Fruit fly (Drosophila melanogaster): Measurements from ENCODE around the gene Sarm.

The Sarm gene

dm6 chr3L:8137448-8137906 lies 73.8 kb downstream of the Sarm start, which contains the start of the genes Setx and mus301 (continued):
- TF ChIP-seq Stat92E (GFP tag; optimal IDR thresholded peaks at IDR 0.05) = peak in 1 of 3 experiments; percentile 19
- TF ChIP-seq CG15514 (GFP tag; optimal IDR thresholded peaks at IDR 0.05) = peak; percentile 86
- TF ChIP-seq CG8944 (GFP tag; optimal IDR thresholded peaks at IDR 0.05) = peak; percentile 82
- TF ChIP-seq CoRest (tag; optimal IDR thresholded peaks at IDR 0.05) = peak; percentile 89
- TF ChIP-seq H15 (GFP tag; IDR thresholded peaks at IDR 0.05) = peak; percentile 65; the same call in 1 of the 3 replicates
- no peak for TF ChIP-seq zen2 (GFP tag; IDR thresholded peaks at IDR 0.05; ENCODE audit: partially characterized antibody)
- TF ChIP-seq Hr39 (optimal IDR thresholded peaks at IDR 0.05) = no peak
- TF ChIP-seq HmgZ (tag; optimal IDR thresholded peaks at IDR 0.05) = peak; percentile 88
- peak; percentile 79 for TF ChIP-seq Ptx1 (GFP tag; IDR thresholded peaks at IDR 0.05)
- TF ChIP-seq Xbp1 (GFP tag; optimal IDR thresholded peaks at IDR 0.05) = peak; percentile 90
- peak; percentile 17; the same call in 1 of the 2 replicates for TF ChIP-seq unc-4 (GFP tag; IDR thresholded peaks at IDR 0.05; ENCODE audit: partially characterized antibody)
- peak; percentile 81 for TF ChIP-seq Mad (GFP tag; optimal IDR thresholded peaks at IDR 0.05)
- TF ChIP-seq tna (GFP tag; IDR thresholded peaks at IDR 0.05; ENCODE audit: partially characterized antibody) = no peak
- peak; percentile 54 for TF ChIP-seq slp2 (GFP tag; optimal IDR thresholded peaks at IDR 0.05)
- peak; percentile 59 for TF ChIP-seq Neu2 (GFP tag; optimal IDR thresholded peaks at IDR 0.05; ENCODE audit: borderline replicate concordance)
- TF ChIP-seq ewg (GFP tag; optimal IDR thresholded peaks at IDR 0.05) = peak; percentile 66
- TF ChIP-seq Trl (optimal IDR thresholded peaks at IDR 0.05) = no peak
- peak; percentile 89 for TF ChIP-seq Trl (GFP tag; optimal IDR thresholded peaks at IDR 0.05)
- no peak for TF ChIP-seq pan (optimal IDR thresholded peaks at IDR 0.05)
- peak in 1 of 2 experiments; percentile 61 for TF ChIP-seq pan (GFP tag; optimal IDR thresholded peaks at IDR 0.05 in 1 of 2, IDR thresholded peaks at IDR 0.05 in 1 of 2)
- no peak for TF ChIP-seq Lim3 (GFP tag; IDR thresholded peaks at IDR 0.05)
- no peak for TF ChIP-seq ash1 (GFP tag; optimal IDR thresholded peaks at IDR 0.05)
- TF ChIP-seq Jarid2 (GFP tag; optimal IDR thresholded peaks at IDR 0.05) = no peak
- TF ChIP-seq Mrtf (GFP tag; IDR thresholded peaks at IDR 0.05) = peak; percentile 43; the same call in 1 of the 3 replicates
- TF ChIP-seq CG17186 (GFP tag; optimal IDR thresholded peaks at IDR 0.05) = peak; percentile 77
- peak; percentile 64 for TF ChIP-seq CG11723 (GFP tag; optimal IDR thresholded peaks at IDR 0.05)
- TF ChIP-seq CG15073 (GFP tag; optimal IDR thresholded peaks at IDR 0.05) = peak; percentile 20
- peak; percentile 66 for TF ChIP-seq CG17385 (GFP tag; optimal IDR thresholded peaks at IDR 0.05)
- peak; percentile 55 for TF ChIP-seq CG31388 (GFP tag; optimal IDR thresholded peaks at IDR 0.05)
- no peak for TF ChIP-seq CG17568 (GFP tag; optimal IDR thresholded peaks at IDR 0.05)
- TF ChIP-seq Antp (GFP tag; optimal IDR thresholded peaks at IDR 0.05) = peak; percentile 77
- TF ChIP-seq CG6654 (GFP tag; optimal IDR thresholded peaks at IDR 0.05) = no peak
- TF ChIP-seq GATAe (GFP tag; conservative IDR thresholded peaks at IDR 0.05) = no peak
- peak; percentile 20; the same call in 1 of the 2 replicates for TF ChIP-seq ap (GFP tag; IDR thresholded peaks at IDR 0.05)
- TF ChIP-seq bsh (GFP tag; optimal IDR thresholded peaks at IDR 0.05) = peak in 1 of 2 experiments; percentile 71
- peak; percentile 80 for TF ChIP-seq NfI (GFP tag; optimal IDR thresholded peaks at IDR 0.05)
- no peak for TF ChIP-seq CG2678 (tag; optimal IDR thresholded peaks at IDR 0.05)
- peak; percentile 62 for TF ChIP-seq Side (GFP tag; optimal IDR thresholded peaks at IDR 0.05)
- TF ChIP-seq Poxn (GFP tag; IDR thresholded peaks at IDR 0.05) = no peak
- TF ChIP-seq CG2129 (GFP tag; IDR thresholded peaks at IDR 0.05; ENCODE audit: partially characterized antibody) = no peak
- no peak for TF ChIP-seq pfk (GFP tag; optimal IDR thresholded peaks at IDR 0.05)
- TF ChIP-seq CG17612 (GFP tag; IDR thresholded peaks at IDR 0.05) = no peak
- TF ChIP-seq PHDP (tag; optimal IDR thresholded peaks at IDR 0.05) = no peak
- peak; percentile 75 for TF ChIP-seq CG15601 (tag; optimal IDR thresholded peaks at IDR 0.05)
- peak; percentile 10 for TF ChIP-seq CrebB (tag; optimal IDR thresholded peaks at IDR 0.05)
- peak; percentile 96 for TF ChIP-seq sens (GFP tag)
- TF ChIP-seq CG4617 (GFP tag; optimal IDR thresholded peaks at IDR 0.05; ENCODE audit: borderline replicate concordance) = peak; percentile 95
- TF ChIP-seq CG1024 (GFP tag; IDR thresholded peaks at IDR 0.05) = peak; percentile 24; the same call in 1 of the 2 replicates
- peak; percentile 48 for TF ChIP-seq CG6254 (GFP tag; optimal IDR thresholded peaks at IDR 0.05)
- peak; percentile 19 for TF ChIP-seq CG17912 (GFP tag; optimal IDR thresholded peaks at IDR 0.05)

Measured in whole organism, embryonic.